Fruit fly (Drosophila melanogaster) whole organism, adult: Measurements from ENCODE around the gene CG7326.

ENCODE experiments used
- CG14711 ChIP-seq: fragments of 200-800 bp; sonication (Bioruptor generic); optimal IDR thresholded peaks from 2 replicates; lab custom pipeline; 2018; ENCODE audit warnings: missing biosample characterization, mild to moderate bottlenecking, missing genetic modification characterization, moderate library complexity
- CG33017 ChIP-seq: fragments of 200-800 bp; sonication (Bioruptor generic); optimal IDR thresholded peaks from 2 replicates; lab custom pipeline; 2018; ENCODE audit warnings: missing biosample characterization, mild to moderate bottlenecking, missing genetic modification characterization, moderate library complexity
- CG5204 ChIP-seq: fragments of 200-800 bp; sonication (Bioruptor generic); optimal IDR thresholded peaks from 2 replicates; lab custom pipeline; 2016; ENCODE audit warnings: missing biosample characterization, missing genetic modification characterization
- Mnt ChIP-seq: fragments of 200-800 bp; sonication (Bioruptor generic); optimal IDR thresholded peaks from 2 replicates; lab custom pipeline; 2016; ENCODE audit warnings: missing biosample characterization, mild to moderate bottlenecking, missing genetic modification characterization
- cic ChIP-seq: fragments of 200-800 bp; sonication (Bioruptor generic); optimal IDR thresholded peaks from 2 replicates; lab custom pipeline; 2017; ENCODE audit warnings: missing biosample characterization, mild to moderate bottlenecking, missing genetic modification characterization, moderate library complexity
- kay ChIP-seq: fragments of 200-800 bp; sonication (Bioruptor generic); peaks from one replicate; lab custom pipeline; 2016; ENCODE audit warnings: missing biosample characterization, missing genetic modification characterization, borderline replicate concordance

dm6 chrX:18838929-18839576 lies 24.5 kb downstream of the CG7326 start:
- no peak for TF ChIP-seq cic
- TF ChIP-seq CG5204 (GFP tag; lab: Kevin White, UChicago) = no peak
- TF ChIP-seq CG14711 (tag; lab: Kevin White, UChicago) = no peak
- no peak for TF ChIP-seq kay (GFP tag; lab: Kevin White, UChicago)
- no peak for TF ChIP-seq CG33017 (tag; lab: Kevin White, UChicago)
- no peak for TF ChIP-seq Mnt (GFP tag; lab: Kevin White, UChicago)
